Fruit fly (Drosophila melanogaster): ENCODE data around the gene CG11069.
A peak's percentile ranks its signal among the peaks of the same experiment; 100 is the strongest.

The CG11069 gene

DNA sequence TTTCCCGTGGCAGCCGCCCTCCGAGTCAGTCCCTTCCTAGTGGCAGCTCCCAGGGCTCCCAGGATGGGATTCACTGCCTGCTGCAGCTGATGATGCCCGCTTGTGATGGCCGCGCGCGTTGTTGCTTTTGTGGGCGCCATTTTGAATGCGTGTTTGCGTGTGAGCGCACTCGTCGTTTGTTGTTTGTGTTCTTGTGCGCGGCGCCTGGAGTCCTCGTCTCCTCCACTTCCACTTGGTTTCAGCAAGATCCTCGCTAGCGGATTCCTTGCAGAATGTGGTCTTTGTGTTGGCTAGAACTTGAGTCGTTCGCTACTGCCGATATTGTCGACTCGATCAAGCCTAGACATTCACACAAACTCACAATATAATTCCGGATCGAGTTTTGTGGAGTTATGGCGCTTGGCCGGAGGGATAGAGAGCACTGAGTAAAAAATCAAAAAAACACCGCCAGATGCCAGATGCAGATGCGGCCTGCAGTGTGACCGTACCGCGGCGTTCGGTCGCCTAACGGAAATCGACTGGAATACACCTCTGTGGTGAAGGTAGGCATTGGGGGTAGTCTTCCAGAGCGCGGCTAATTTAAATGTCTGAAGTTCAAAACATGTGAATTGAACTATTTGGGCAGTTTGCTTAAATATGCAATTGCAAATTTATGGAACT, 24.0 kb upstream of the CG11069 start, which contains the start of gene CycB3 (continued):
- peak; percentile 44; the same call in 1 of the 2 replicates for TF ChIP-seq chm (GFP tag; IDR thresholded peaks at IDR 0.05)
- TF ChIP-seq HLH3B (GFP tag; IDR thresholded peaks at IDR 0.05) = no peak
- peak; percentile 40 for TF ChIP-seq nerfin-1 (tag; optimal IDR thresholded peaks at IDR 0.05)
- TF ChIP-seq CG10267 (tag; optimal IDR thresholded peaks at IDR 0.05) = peak; percentile 47
- TF ChIP-seq Sry-β (GFP tag; optimal IDR thresholded peaks at IDR 0.05) = no peak
- TF ChIP-seq CG9727 (GFP tag; optimal IDR thresholded peaks at IDR 0.05) = peak; percentile 23
- no peak for TF ChIP-seq CG13775 (GFP tag; optimal IDR thresholded peaks at IDR 0.05)
- TF ChIP-seq HLH4C (GFP tag; IDR thresholded peaks at IDR 0.05; ENCODE audit: partially characterized antibody) = no peak
- TF ChIP-seq wek (GFP tag; optimal IDR thresholded peaks at IDR 0.05) = peak; percentile 100
- peak; percentile 64 for TF ChIP-seq vvl (GFP tag; IDR thresholded peaks at IDR 0.05)
- TF ChIP-seq B-H1 (GFP tag; IDR thresholded peaks at IDR 0.05) = no peak
- peak; percentile 39 for TF ChIP-seq CG6813 (GFP tag; optimal IDR thresholded peaks at IDR 0.05)
- TF ChIP-seq CG10321 (GFP tag; IDR thresholded peaks at IDR 0.05) = no peak
- no peak for TF ChIP-seq CG4424 (GFP tag; optimal IDR thresholded peaks at IDR 0.05)
- TF ChIP-seq Bgb (GFP tag; IDR thresholded peaks at IDR 0.05; ENCODE audit: partially characterized antibody) = peak; percentile 56; the same call in 1 of the 2 replicates
- no peak for TF ChIP-seq corto (GFP tag; optimal IDR thresholded peaks at IDR 0.05)
- TF ChIP-seq CG1647 (GFP tag; optimal IDR thresholded peaks at IDR 0.05) = no peak
- no peak; the same call in none of the 2 replicates for TF ChIP-seq onecut (GFP tag; IDR thresholded peaks at IDR 0.05)
- TF ChIP-seq CG6765 (GFP tag; optimal IDR thresholded peaks at IDR 0.05) = peak; percentile 9
- peak; percentile 27; the same call in 1 of the 3 replicates for TF ChIP-seq knrl (GFP tag; IDR thresholded peaks at IDR 0.05; ENCODE audit: partially characterized antibody)
- TF ChIP-seq repo (GFP tag; optimal IDR thresholded peaks at IDR 0.05) = peak; percentile 25
- no peak for TF ChIP-seq CG8089 (GFP tag; optimal IDR thresholded peaks at IDR 0.05)
- no peak for TF ChIP-seq so (GFP tag; IDR thresholded peaks at IDR 0.05)
- TF ChIP-seq btn (GFP tag; optimal IDR thresholded peaks at IDR 0.05) = no peak
- TF ChIP-seq Sin3A (optimal IDR thresholded peaks at IDR 0.05) = peak; percentile 53
- TF ChIP-seq HmgD (GFP tag; optimal IDR thresholded peaks at IDR 0.05) = peak; percentile 37
- peak; percentile 88 for TF ChIP-seq Med (GFP tag)
- TF ChIP-seq Jarid2 (GFP tag; optimal IDR thresholded peaks at IDR 0.05) = peak; percentile 26
- TF ChIP-seq CG10979 (tag; optimal IDR thresholded peaks at IDR 0.05) = peak; percentile 41
- peak; percentile 16 for TF ChIP-seq nom (GFP tag; optimal IDR thresholded peaks at IDR 0.05)
- TF ChIP-seq Asciz (GFP tag; optimal IDR thresholded peaks at IDR 0.05) = no peak
- peak; percentile 22 for TF ChIP-seq ewg (GFP tag; optimal IDR thresholded peaks at IDR 0.05)
- no peak for TF ChIP-seq aop (GFP tag; IDR thresholded peaks at IDR 0.05)
- TF ChIP-seq Lhr (GFP tag; optimal IDR thresholded peaks at IDR 0.05) = peak; percentile 43
- TF ChIP-seq dysf (GFP tag; IDR thresholded peaks at IDR 0.05) = no peak
- TF ChIP-seq CG12219 (GFP tag; optimal IDR thresholded peaks at IDR 0.05) = peak; percentile 26
- no peak for TF ChIP-seq Poxn (GFP tag; IDR thresholded peaks at IDR 0.05)
- TF ChIP-seq CG11093 (GFP tag; IDR thresholded peaks at IDR 0.05) = no peak
- TF ChIP-seq Myb (GFP tag; optimal IDR thresholded peaks at IDR 0.05) = peak; percentile 93
- TF ChIP-seq CG14441 (GFP tag; IDR thresholded peaks at IDR 0.05) = no peak
- no peak for TF ChIP-seq CG12236 (GFP tag; optimal IDR thresholded peaks at IDR 0.05)
- peak; percentile 21; the same call in 1 of the 2 replicates for TF ChIP-seq Nf-YA (GFP tag; IDR thresholded peaks at IDR 0.05)
- TF ChIP-seq CG2678 (tag; optimal IDR thresholded peaks at IDR 0.05) = no peak
- 0 out of 2 replicates have a peak, but pooled peaks have one; percentile 19 for TF ChIP-seq nerfin-2 (GFP tag; IDR thresholded peaks at IDR 0.05; ENCODE audit: partially characterized antibody)
- 0 out of 2 replicates have a peak, but pooled peaks have one; percentile 31 for TF ChIP-seq CG14014 (GFP tag; IDR thresholded peaks at IDR 0.05)
- TF ChIP-seq CG14860 (GFP tag; IDR thresholded peaks at IDR 0.05; ENCODE audit: partially characterized antibody) = no peak
- TF ChIP-seq CG7745 (tag; optimal IDR thresholded peaks at IDR 0.05) = no peak
- TF ChIP-seq slbo (GFP tag; IDR thresholded peaks at IDR 0.05) = no peak
- no peak for TF ChIP-seq CG3838 (GFP tag; optimal IDR thresholded peaks at IDR 0.05)
- TF ChIP-seq CG7372 (GFP tag; IDR thresholded peaks at IDR 0.05) = no peak
